Worm (Caenorhabditis elegans) whole organism, dauer: ENCODE measurements around the gene clec-5.
"Not testable (repeated sequence)": the region's sequence is repeated elsewhere in the genome, so short reads cannot be mapped to it uniquely, and the experiment has no call there.

Source experiments
- unc-62 ChIP-seq: sonication (generic microtip); optimal IDR thresholded peaks from 2 replicates; lab custom pipeline; 2017; ENCODE audit warnings: missing biosample characterization, missing genetic modification reagents, missing genetic modification characterization

The clec-5 gene

DNA sequence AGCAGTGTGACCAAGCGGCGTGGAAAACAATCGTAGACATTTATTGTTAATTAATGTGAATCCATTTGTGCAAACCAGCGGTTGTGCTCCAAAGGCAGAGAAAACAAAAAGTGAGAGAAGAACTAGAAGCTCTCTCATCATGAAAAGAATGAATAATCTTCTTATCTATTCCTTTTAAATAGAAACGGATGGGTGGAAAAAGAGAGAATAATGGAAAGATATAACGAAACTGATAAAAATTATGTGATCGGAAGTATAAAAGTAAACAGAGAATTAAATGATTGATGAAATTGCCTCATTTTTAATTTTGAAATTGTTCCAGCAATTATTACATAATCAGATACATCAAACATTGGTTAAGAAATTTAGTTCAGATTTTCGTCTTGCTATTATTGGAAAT, at the start of gene clec-5:
Gene clec-5, minus strand, starts transcription at position 178 of the 400 bp plus-strand sequence.
- no peak for TF ChIP-seq unc-62

DNA sequence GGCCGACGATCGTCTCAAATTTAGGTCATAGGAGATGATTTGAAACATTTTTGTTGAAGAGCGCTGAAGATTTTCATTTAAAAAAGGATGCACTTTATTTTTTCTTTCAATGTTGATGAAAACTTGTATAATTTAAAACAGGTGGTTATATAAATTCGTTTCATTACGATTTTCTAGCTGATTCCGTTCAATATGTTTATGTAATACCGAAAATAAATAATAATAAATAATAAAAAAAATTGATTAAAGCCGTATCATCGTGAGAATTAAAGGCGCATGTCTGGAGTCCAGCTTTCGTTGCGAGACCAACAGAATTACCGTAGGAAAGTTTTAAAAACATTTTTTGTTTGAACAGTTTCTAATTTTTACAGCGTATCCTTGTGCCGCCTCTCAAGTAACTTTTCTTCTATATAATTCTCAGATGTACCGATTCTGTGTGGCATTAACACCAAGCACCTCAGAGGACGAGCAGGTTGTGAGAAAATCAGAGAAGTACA, 48.8 kb upstream of the clec-5 start, which contains the start of the genes C26E6.12 and eri-9:
Gene C26E6.12, minus strand, starts transcription at position 51 of the 497 bp plus-strand sequence.
Gene eri-9, plus strand, starts transcription at position 248 of the 497 bp plus-strand sequence.
- no peak for TF ChIP-seq unc-62

- no peak for TF ChIP-seq unc-62
These were observed 46.8 kb upstream of the clec-5 start, which contains the start of gene set-2 for ce11 chrIII:4930154-4930679. TSS of gene set-2 (minus strand) at chrIII:4930204.

- no peak for TF ChIP-seq unc-62
These were observed 40.7 kb upstream of the clec-5 start for ce11 chrIII:4924134-4924533.

- TF ChIP-seq unc-62: not testable (repeated sequence)
These were observed 38.6 kb upstream of the clec-5 start, which contains the start of gene mmab-1 for ce11 chrIII:4922020-4922419. TSS of gene mmab-1 (minus strand) at chrIII:4922114.

- TF ChIP-seq unc-62: no peak
These were observed 36.8 kb upstream of the clec-5 start, which contains the start of gene ula-1 for ce11 chrIII:4920221-4920620. TSS of gene ula-1 (minus strand) at chrIII:4920321.

DNA sequence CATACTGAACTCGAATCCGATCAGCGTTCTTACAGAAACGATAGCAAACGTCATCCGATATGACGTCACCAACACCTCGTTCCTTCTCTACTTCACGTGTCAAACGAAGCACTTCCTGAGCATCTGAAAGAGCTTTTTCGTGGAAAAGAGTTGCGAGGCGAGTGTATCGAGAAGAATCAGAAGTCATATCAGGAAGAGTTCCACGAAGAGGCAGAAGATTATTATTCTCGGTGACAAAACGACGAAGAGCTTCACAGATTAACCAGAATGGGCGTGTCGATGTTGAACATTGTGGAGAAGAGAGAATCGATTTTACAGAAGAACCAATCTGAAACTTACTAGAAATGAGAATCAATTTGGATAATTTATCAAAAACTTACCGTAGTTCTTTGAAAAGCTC, 35.5 kb upstream of the clec-5 start:
- TF ChIP-seq unc-62: no peak

ce11 chrIII:4917960-4918712, 34.7 kb upstream of the clec-5 start, which contains the start of gene rpb-8:
TSS of gene rpb-8 (minus strand) at chrIII:4918008.
- no peak for TF ChIP-seq unc-62

DNA sequence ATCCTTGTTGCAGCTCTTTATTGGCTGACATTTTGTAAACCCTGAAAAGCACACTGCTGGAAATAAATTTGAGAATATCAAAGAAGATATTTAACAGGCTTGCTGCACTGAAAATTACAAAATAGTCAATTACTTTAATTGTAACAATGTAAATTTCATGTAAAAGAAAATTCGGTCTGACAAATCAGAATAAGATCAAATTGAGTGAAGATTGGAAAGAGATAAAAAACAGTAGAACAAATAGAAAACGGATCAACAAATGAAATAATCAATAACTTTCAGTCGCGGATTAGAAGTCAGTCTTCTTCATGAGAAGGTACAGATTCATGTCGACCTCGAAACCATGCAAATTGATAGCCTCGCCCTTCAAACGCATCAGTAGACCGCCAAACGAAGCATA, 33.7 kb upstream of the clec-5 start, which contains the start of gene rars-1:
Gene rars-1, minus strand, starts transcription at position 101 of the 400 bp plus-strand sequence.
- no peak for TF ChIP-seq unc-62

- TF ChIP-seq unc-62: no peak
These were observed 30.3 kb upstream of the clec-5 start for ce11 chrIII:4913736-4914135.

- no peak for TF ChIP-seq unc-62
These were observed 28.9 kb upstream of the clec-5 start, which contains the start of the genes F26F4.9 and cee-1 for ce11 chrIII:4912317-4912716. TSS of gene F26F4.9 (minus strand) at chrIII:4912521. TSS of gene cee-1 (plus strand) at chrIII:4912699.

DNA sequence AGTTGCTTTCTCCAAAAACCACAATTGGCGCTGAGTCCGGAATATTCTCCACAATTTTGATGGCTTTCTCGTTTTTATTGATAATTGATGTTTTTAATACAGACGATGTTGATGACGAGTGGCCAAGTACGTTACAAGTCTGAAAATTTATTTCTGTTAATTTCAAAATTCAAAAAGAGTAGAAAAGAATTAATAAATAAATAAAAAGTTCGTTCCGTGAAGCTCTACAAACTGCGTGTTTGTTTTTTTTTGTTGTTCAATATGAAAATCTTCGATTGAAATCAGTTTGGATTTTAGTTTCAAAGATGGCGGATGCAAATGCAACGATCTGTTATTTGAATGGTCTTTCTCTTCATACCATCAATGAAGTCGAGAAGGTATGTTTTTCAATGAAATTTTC, 27.6 kb upstream of the clec-5 start, which contains the start of gene F26F4.2:
Gene F26F4.2, plus strand, starts transcription at position 301 of the 400 bp plus-strand sequence.
- no peak for TF ChIP-seq unc-62

DNA sequence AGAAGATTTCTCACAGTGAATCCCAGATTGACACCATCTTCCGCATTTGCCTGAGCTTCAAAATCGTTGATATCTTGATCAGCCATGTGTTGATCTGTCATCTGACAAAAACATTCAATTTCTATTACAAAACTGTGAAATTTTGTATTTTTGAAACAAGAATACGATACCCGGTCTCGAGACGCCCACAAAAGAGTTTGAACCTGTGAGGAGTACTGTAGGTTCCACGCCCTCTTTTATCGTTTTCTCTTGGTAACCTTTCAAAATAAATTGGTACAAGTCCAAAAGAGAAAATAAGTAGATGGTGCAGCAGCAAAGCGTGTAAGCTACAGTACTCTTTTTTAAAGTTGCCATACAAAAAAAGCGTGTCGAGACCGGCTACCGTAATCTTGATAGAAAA, 26.5 kb upstream of the clec-5 start, which contains the start of gene F26F4.12:
Gene F26F4.12, minus strand, starts transcription at position 101 of the 400 bp plus-strand sequence.
- TF ChIP-seq unc-62: no peak

- no peak for TF ChIP-seq unc-62
These were observed 23.5 kb upstream of the clec-5 start, which contains the start of gene rom-1 for ce11 chrIII:4906896-4907295. TSS of gene rom-1 (plus strand) at chrIII:4907196.

- no peak for TF ChIP-seq unc-62
These were observed 23.0 kb upstream of the clec-5 start for ce11 chrIII:4906365-4906764.

ce11 chrIII:4905405-4905804, 22.0 kb upstream of the clec-5 start, which contains the start of gene F26F4.8:
TSS of gene F26F4.8 (minus strand) at chrIII:4905473.
- TF ChIP-seq unc-62: no peak

ce11 chrIII:4903784-4904183, 20.4 kb upstream of the clec-5 start, which contains the start of gene kbp-2:
TSS of gene kbp-2 (minus strand) at chrIII:4903884.
- TF ChIP-seq unc-62: no peak
